Worm (Caenorhabditis elegans): Measurements from ENCODE around the gene Y105C5B.1413.

Y105C5B.1413 gene

ce11 chrIV:16180898-16181482 is 3.4 kb downstream of the Y105C5B.1413 start:
- TF ChIP-seq W03F9.2 (tag; optimal IDR thresholded peaks at IDR 0.05) (no peak), dao-5 (tag; optimal IDR thresholded peaks at IDR 0.05) (no peak), him-1 (tag; optimal IDR thresholded peaks at IDR 0.05) (no peak)

- TF ChIP-seq W03F9.2 (tag; optimal IDR thresholded peaks at IDR 0.05), result no peak
- no peak for TF ChIP-seq him-1 (tag; optimal IDR thresholded peaks at IDR 0.05)
- no peak for TF ChIP-seq dao-5 (tag; optimal IDR thresholded peaks at IDR 0.05)
These were observed 6.0 kb downstream of the Y105C5B.1413 start for ce11 chrIV:16178433-16178832.

ce11 chrIV:16176808-16177207 is 7.6 kb downstream of the Y105C5B.1413 start:
- TF ChIP-seq W03F9.2 (tag; optimal IDR thresholded peaks at IDR 0.05), result no peak
- TF ChIP-seq dao-5 (tag; optimal IDR thresholded peaks at IDR 0.05), result no peak
- TF ChIP-seq him-1 (tag; optimal IDR thresholded peaks at IDR 0.05), result no peak

ce11 chrIV:16172786-16173371 is 11.5 kb downstream of the Y105C5B.1413 start:
- no peak for TF ChIP-seq him-1 (tag; optimal IDR thresholded peaks at IDR 0.05)
- TF ChIP-seq dao-5 (tag; optimal IDR thresholded peaks at IDR 0.05), result no peak
- no peak for TF ChIP-seq W03F9.2 (tag; optimal IDR thresholded peaks at IDR 0.05)

- no peak for TF ChIP-seq W03F9.2 (tag; optimal IDR thresholded peaks at IDR 0.05)
- TF ChIP-seq him-1 (tag; optimal IDR thresholded peaks at IDR 0.05), result no peak
- no peak for TF ChIP-seq dao-5 (tag; optimal IDR thresholded peaks at IDR 0.05)
These were observed 13.1 kb downstream of the Y105C5B.1413 start for ce11 chrIV:16171326-16171725.

- TF ChIP-seq W03F9.2 (tag; optimal IDR thresholded peaks at IDR 0.05), result no peak
- no peak for TF ChIP-seq him-1 (tag; optimal IDR thresholded peaks at IDR 0.05)
- no peak for TF ChIP-seq dao-5 (tag; optimal IDR thresholded peaks at IDR 0.05)
These were observed 13.8 kb downstream of the Y105C5B.1413 start, which contains the start of gene gln-3 for ce11 chrIV:16170606-16171033. Gene gln-3, minus strand, starts transcription at chrIV:16170678.

- TF ChIP-seq W03F9.2 (tag; optimal IDR thresholded peaks at IDR 0.05) (no peak), him-1 (tag; optimal IDR thresholded peaks at IDR 0.05) (no peak), dao-5 (tag; optimal IDR thresholded peaks at IDR 0.05) (no peak)
These were observed 14.8 kb downstream of the Y105C5B.1413 start for ce11 chrIV:16169443-16170105.

- no peak for TF ChIP-seq W03F9.2 (tag; optimal IDR thresholded peaks at IDR 0.05)
- TF ChIP-seq him-1 (tag; optimal IDR thresholded peaks at IDR 0.05), result no peak
- no peak for TF ChIP-seq dao-5 (tag; optimal IDR thresholded peaks at IDR 0.05)
These were observed 15.6 kb downstream of the Y105C5B.1413 start for ce11 chrIV:16168702-16169440.

ce11 chrIV:16167941-16168340 is 16.5 kb downstream of the Y105C5B.1413 start:
- TF ChIP-seq dao-5 (tag; optimal IDR thresholded peaks at IDR 0.05) (no peak), W03F9.2 (tag; optimal IDR thresholded peaks at IDR 0.05) (no peak), him-1 (tag; optimal IDR thresholded peaks at IDR 0.05) (no peak)

ce11 chrIV:16147055-16147454 is 37.4 kb downstream of the Y105C5B.1413 start, which contains the start of gene Y105C5B.25:
Gene Y105C5B.25, minus strand, starts transcription at chrIV:16147155.
- TF ChIP-seq dao-5 (tag; optimal IDR thresholded peaks at IDR 0.05) (no peak), him-1 (tag; optimal IDR thresholded peaks at IDR 0.05) (no peak), W03F9.2 (tag; optimal IDR thresholded peaks at IDR 0.05) (no peak)

- TF ChIP-seq dao-5 (tag; optimal IDR thresholded peaks at IDR 0.05), result no peak
- no peak for TF ChIP-seq W03F9.2 (tag; optimal IDR thresholded peaks at IDR 0.05)
- no peak for TF ChIP-seq him-1 (tag; optimal IDR thresholded peaks at IDR 0.05)
These were observed 38.4 kb downstream of the Y105C5B.1413 start for ce11 chrIV:16146063-16146462.

- TF ChIP-seq him-1 (tag; optimal IDR thresholded peaks at IDR 0.05), result no peak
- TF ChIP-seq dao-5 (tag; optimal IDR thresholded peaks at IDR 0.05), result no peak
- TF ChIP-seq W03F9.2 (tag; optimal IDR thresholded peaks at IDR 0.05), result no peak
These were observed 45.7 kb downstream of the Y105C5B.1413 start for ce11 chrIV:16138765-16139164.

Data from whole organism, L4/young adult.